Fruit fly (Drosophila melanogaster): Measurements from ENCODE around the gene CG9953.

CG9953 gene

DNA sequence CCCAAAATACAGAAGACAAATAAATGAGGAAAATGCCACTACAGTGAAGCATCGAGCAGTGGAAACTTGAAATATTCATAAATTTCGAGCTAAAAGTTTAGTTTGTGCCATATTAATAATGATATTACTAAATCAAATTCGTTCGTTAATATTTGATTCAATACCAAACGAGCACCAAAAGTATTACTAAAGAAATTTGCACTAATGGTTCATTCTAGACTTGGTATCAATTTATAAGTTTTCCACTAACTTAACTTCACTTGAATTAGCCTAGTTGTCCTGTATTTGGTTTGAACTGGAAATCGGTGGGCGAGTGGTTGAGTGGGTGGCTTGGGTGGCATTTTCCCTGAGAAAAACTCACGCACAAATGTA, 25.5 kb upstream of the CG9953 start (continued):
- no peak for TF ChIP-seq dm (GFP tag; optimal IDR thresholded peaks at IDR 0.05)
- TF ChIP-seq CG10654 (GFP tag; optimal IDR thresholded peaks at IDR 0.05): no peak
- TF ChIP-seq CG2678 (tag; optimal IDR thresholded peaks at IDR 0.05): peak; percentile 26
- no peak for TF ChIP-seq CG32532 (GFP tag; IDR thresholded peaks at IDR 0.05)
- peak; percentile 39; the same call in 2 of the 3 replicates for TF ChIP-seq row (GFP tag; IDR thresholded peaks at IDR 0.05)
- peak; percentile 1 for TF ChIP-seq Nf-YC (tag; optimal IDR thresholded peaks at IDR 0.05)
- no peak for TF ChIP-seq org-1 (GFP tag; optimal IDR thresholded peaks at IDR 0.05)
- TF ChIP-seq kni (GFP tag; optimal IDR thresholded peaks at IDR 0.05): no peak
- TF ChIP-seq sqz (GFP tag; optimal IDR thresholded peaks at IDR 0.05): no peak
- TF ChIP-seq CG11085 (GFP tag; IDR thresholded peaks at IDR 0.05): no peak
- TF ChIP-seq btn (GFP tag; optimal IDR thresholded peaks at IDR 0.05): no peak
- TF ChIP-seq Dip3 (GFP tag; optimal IDR thresholded peaks at IDR 0.05): no peak
- TF ChIP-seq gsb (GFP tag; IDR thresholded peaks at IDR 0.05): no peak
- TF ChIP-seq CG2202 (tag; optimal IDR thresholded peaks at IDR 0.05): no peak
- no peak for TF ChIP-seq inv (GFP tag; IDR thresholded peaks at IDR 0.05; ENCODE audit: partially characterized antibody)
- peak; percentile 27 for TF ChIP-seq Oli (tag; optimal IDR thresholded peaks at IDR 0.05)
- TF ChIP-seq pho (GFP tag; optimal IDR thresholded peaks at IDR 0.05): no peak
- no peak for TF ChIP-seq jigr1 (GFP tag; IDR thresholded peaks at IDR 0.05)
- peak; percentile 68 for TF ChIP-seq gem (tag; optimal IDR thresholded peaks at IDR 0.05)
- TF ChIP-seq CG13424 (tag; optimal IDR thresholded peaks at IDR 0.05): peak; percentile 58
- TF ChIP-seq Opbp (GFP tag; IDR thresholded peaks at IDR 0.05; ENCODE audit: partially characterized antibody): no peak
- no peak for TF ChIP-seq CG4328 (GFP tag; optimal IDR thresholded peaks at IDR 0.05)
- TF ChIP-seq az2 (GFP tag; optimal IDR thresholded peaks at IDR 0.05): no peak
- TF ChIP-seq sens (GFP tag): peak; percentile 59
- peak; percentile 76 for TF ChIP-seq Med (GFP tag)
- no peak for TF ChIP-seq pnt (GFP tag; optimal IDR thresholded peaks at IDR 0.05)
- TF ChIP-seq Hmr (GFP tag; optimal IDR thresholded peaks at IDR 0.05): peak; percentile 9
- no peak for TF ChIP-seq fd96Cb (tag; optimal IDR thresholded peaks at IDR 0.05)
- TF ChIP-seq CG7839 (tag; optimal IDR thresholded peaks at IDR 0.05): peak; percentile 6
- TF ChIP-seq tna (GFP tag; IDR thresholded peaks at IDR 0.05; ENCODE audit: partially characterized antibody): no peak
- no peak for TF ChIP-seq CG9876 (GFP tag; optimal IDR thresholded peaks at IDR 0.05)
- peak; percentile 34 for TF ChIP-seq CG15269 (tag; optimal IDR thresholded peaks at IDR 0.05)
- peak; percentile 22; the same call in 1 of the 2 replicates for TF ChIP-seq Atf6 (GFP tag; IDR thresholded peaks at IDR 0.05)
- TF ChIP-seq CG34422 (GFP tag; IDR thresholded peaks at IDR 0.05): no peak
- TF ChIP-seq lilli (GFP tag; optimal IDR thresholded peaks at IDR 0.05): peak; percentile 16
- no peak for TF ChIP-seq CG16815 (GFP tag; optimal IDR thresholded peaks at IDR 0.05)
- no peak for TF ChIP-seq BtbVII (GFP tag; optimal IDR thresholded peaks at IDR 0.05)
- TF ChIP-seq dmrt99B (tag; optimal IDR thresholded peaks at IDR 0.05): peak; percentile 22
- TF ChIP-seq grau (tag; optimal IDR thresholded peaks at IDR 0.05): peak; percentile 85
- TF ChIP-seq HLH4C (GFP tag; IDR thresholded peaks at IDR 0.05; ENCODE audit: partially characterized antibody): no peak
- TF ChIP-seq odd (GFP tag; optimal IDR thresholded peaks at IDR 0.05): peak; percentile 29
- TF ChIP-seq CG14667 (GFP tag; IDR thresholded peaks at IDR 0.05): no peak
- no peak for TF ChIP-seq CG2116 (GFP tag; optimal IDR thresholded peaks at IDR 0.05)
- no peak for TF ChIP-seq CG33213 (GFP tag; optimal IDR thresholded peaks at IDR 0.05)
- no peak for TF ChIP-seq CG12219 (GFP tag; optimal IDR thresholded peaks at IDR 0.05)
- no peak for TF ChIP-seq E2f2 (GFP tag; IDR thresholded peaks at IDR 0.05)
- no peak for TF ChIP-seq Hsf (GFP tag; optimal IDR thresholded peaks at IDR 0.05)
- TF ChIP-seq unpg (GFP tag; optimal IDR thresholded peaks at IDR 0.05): peak; percentile 34
- TF ChIP-seq CG3995 (GFP tag; optimal IDR thresholded peaks at IDR 0.05): no peak
- TF ChIP-seq CG2120 (GFP tag; optimal IDR thresholded peaks at IDR 0.05): peak; percentile 52
- TF ChIP-seq CG1832 (GFP tag; optimal IDR thresholded peaks at IDR 0.05): no peak
- TF ChIP-seq mirr (GFP tag; optimal IDR thresholded peaks at IDR 0.05): no peak

Data from whole organism, embryonic.